Fruit fly (Drosophila melanogaster) whole organism, prepupa: ENCODE data around the gene Notum.

Source experiments
- Blimp-1 ChIP-seq: fragments of 200-800 bp; sonication (Bioruptor generic); optimal IDR thresholded peaks from 3 replicates; lab custom pipeline; 2017; ENCODE audit warnings: missing biosample characterization, missing genetic modification characterization, mild to moderate bottlenecking, moderate library complexity, missing genetic modification reagents
- CG10631 ChIP-seq: fragments of 200-800 bp; sonication (Bioruptor generic); optimal IDR thresholded peaks from 2 replicates; lab custom pipeline; 2016; ENCODE audit warnings: missing biosample characterization, missing genetic modification characterization
- CG10669 ChIP-seq: fragments of 200-800 bp; sonication (Bioruptor generic); optimal IDR thresholded peaks from 3 replicates; lab custom pipeline; 2018; ENCODE audit warnings: missing biosample characterization, mild to moderate bottlenecking, missing genetic modification characterization, moderate library complexity
- CG11762 ChIP-seq: fragments of 200-800 bp; sonication (Bioruptor generic); optimal IDR thresholded peaks from 3 replicates; lab custom pipeline; 2016; ENCODE audit warnings: missing biosample characterization, missing genetic modification characterization; ENCODE audit not compliant: insufficient read depth
- CG11902 ChIP-seq: fragments of 200-800 bp; sonication (Bioruptor generic); optimal IDR thresholded peaks from 3 replicates; lab custom pipeline; 2016; ENCODE audit warnings: missing biosample characterization, missing genetic modification characterization
- CG15336 ChIP-seq: fragments of 200-800 bp; sonication (Bioruptor generic); IDR thresholded peaks from 2 replicates; pipeline ENCODE4 v1.3.6; 2022; ENCODE audit warnings: missing biosample characterization, missing genetic modification characterization
- CG16779 ChIP-seq: fragments of 200-800 bp; sonication (Bioruptor generic); optimal IDR thresholded peaks from 3 replicates; lab custom pipeline; 2017; ENCODE audit warnings: missing biosample characterization, mild to moderate bottlenecking, missing genetic modification characterization
- CG3032 ChIP-seq: fragments of 200-800 bp; optimal IDR thresholded peaks from 2 replicates; lab custom pipeline; 2019; ENCODE audit warnings: missing biosample characterization, mild to moderate bottlenecking, missing genetic modification characterization, moderate library complexity
- CG31627 ChIP-seq: fragments of 200-800 bp; sonication (Bioruptor generic); optimal IDR thresholded peaks from 3 replicates; lab custom pipeline; 2016; ENCODE audit warnings: missing biosample characterization, missing genetic modification characterization
- CG32006 ChIP-seq: fragments of 200-800 bp; sonication (Bioruptor generic); optimal IDR thresholded peaks from 3 replicates; lab custom pipeline; 2017; ENCODE audit warnings: missing biosample characterization, mild to moderate bottlenecking, missing genetic modification characterization
- CG34406 ChIP-seq: fragments of 200-800 bp; sonication (Bioruptor generic); optimal IDR thresholded peaks from 3 replicates; lab custom pipeline; 2016; ENCODE audit warnings: missing biosample characterization, missing genetic modification characterization
- CG3919 ChIP-seq: fragments of 200-800 bp; sonication (Bioruptor generic); optimal IDR thresholded peaks from 3 replicates; lab custom pipeline; 2016; ENCODE audit warnings: missing biosample characterization, missing genetic modification characterization
- CG6163 ChIP-seq: fragments of 200-800 bp; sonication (Bioruptor generic); IDR thresholded peaks from 3 replicates; pipeline ENCODE4 v1.3.6; 2022; ENCODE audit warnings: missing biosample characterization, missing genetic modification characterization
- CG6276 ChIP-seq: fragments of 200-800 bp; sonication (Bioruptor generic); optimal IDR thresholded peaks from 2 replicates; lab custom pipeline; 2017; ENCODE audit warnings: missing biosample characterization, mild to moderate bottlenecking, missing genetic modification characterization
- CG6792 ChIP-seq: fragments of 200-800 bp; sonication (Bioruptor generic); optimal IDR thresholded peaks from 3 replicates; lab custom pipeline; 2016; ENCODE audit warnings: missing biosample characterization, missing genetic modification characterization
- CG6808 ChIP-seq: fragments of 200-800 bp; sonication (Bioruptor generic); optimal IDR thresholded peaks from 3 replicates; lab custom pipeline; 2017; ENCODE audit warnings: missing biosample characterization, missing genetic modification characterization, mild to moderate bottlenecking, moderate library complexity, missing genetic modification reagents
- CG6854 ChIP-seq: fragments of 200-800 bp; sonication (Bioruptor generic); optimal IDR thresholded peaks from 2 replicates; lab custom pipeline; 2017; ENCODE audit warnings: missing biosample characterization, mild to moderate bottlenecking, missing genetic modification characterization
- CG7368 ChIP-seq: fragments of 200-800 bp; sonication (Bioruptor generic); optimal IDR thresholded peaks from 3 replicates; lab custom pipeline; 2016; ENCODE audit warnings: missing biosample characterization, missing genetic modification characterization
- CG8119 ChIP-seq: fragments of 200-800 bp; sonication (Bioruptor generic); IDR thresholded peaks from 3 replicates; pipeline ENCODE4 v1.3.6; 2022; ENCODE audit warnings: missing biosample characterization, missing genetic modification characterization
- CG8319 ChIP-seq: fragments of 200-800 bp; sonication (Bioruptor generic); optimal IDR thresholded peaks from 3 replicates; lab custom pipeline; 2016; ENCODE audit warnings: missing biosample characterization, missing genetic modification characterization
- CG8632 ChIP-seq: fragments of 200-800 bp; sonication (Bioruptor generic); optimal IDR thresholded peaks from 3 replicates; lab custom pipeline; 2016; ENCODE audit warnings: missing biosample characterization, missing genetic modification characterization
- CG9139 ChIP-seq: fragments of 200-800 bp; sonication (Bioruptor generic); optimal IDR thresholded peaks from 3 replicates; lab custom pipeline; 2017; ENCODE audit warnings: missing biosample characterization, mild to moderate bottlenecking, missing genetic modification characterization
- Eip75B ChIP-seq: fragments of 200-800 bp; sonication (Bioruptor generic); optimal IDR thresholded peaks from 3 replicates; lab custom pipeline; 2016; ENCODE audit warnings: missing biosample characterization, missing genetic modification characterization
- Eip78C ChIP-seq: fragments of 200-800 bp; sonication (Bioruptor generic); peaks from one replicate; lab custom pipeline; 2016; ENCODE audit warnings: missing biosample characterization, missing genetic modification characterization
- Eip93F ChIP-seq: fragments of 200-800 bp; sonication (Bioruptor generic); optimal IDR thresholded peaks from 2 replicates; lab custom pipeline; 2016; ENCODE audit warnings: missing biosample characterization, mild to moderate bottlenecking, missing genetic modification characterization
- Ets21C ChIP-seq: fragments of 200-800 bp; sonication (Bioruptor generic); optimal IDR thresholded peaks from 3 replicates; lab custom pipeline; 2016; ENCODE audit warnings: missing biosample characterization, missing genetic modification characterization
- Ets96B ChIP-seq: fragments of 200-800 bp; optimal IDR thresholded peaks from 2 replicates; lab custom pipeline; 2019; ENCODE audit warnings: missing biosample characterization, mild to moderate bottlenecking, missing genetic modification characterization, moderate library complexity
- Gug ChIP-seq: fragments of 200-800 bp; sonication (Bioruptor generic); IDR thresholded peaks from 2 replicates; pipeline ENCODE4 v1.3.6; 2022; ENCODE audit warnings: missing biosample characterization, missing genetic modification characterization
- Hr39 ChIP-seq: fragments of 200-800 bp; sonication (Bioruptor generic); optimal IDR thresholded peaks from 2 replicates; lab custom pipeline; 2016; ENCODE audit warnings: missing biosample characterization, missing genetic modification characterization
- Hr4 ChIP-seq: fragments of 200-800 bp; sonication (Bioruptor generic); optimal IDR thresholded peaks from 3 replicates; lab custom pipeline; 2016; ENCODE audit warnings: missing biosample characterization, missing genetic modification characterization
- OdsH ChIP-seq: fragments of 200-800 bp; sonication (Bioruptor generic); optimal IDR thresholded peaks from 3 replicates; lab custom pipeline; 2016; ENCODE audit warnings: missing biosample characterization, missing genetic modification characterization
- Smox ChIP-seq: fragments of 200-800 bp; sonication (Bioruptor generic); optimal IDR thresholded peaks from 3 replicates; lab custom pipeline; 2016; ENCODE audit warnings: missing biosample characterization, missing genetic modification characterization
- Sox102F ChIP-seq: fragments of 200-800 bp; sonication (Bioruptor generic); optimal IDR thresholded peaks from 2 replicates; lab custom pipeline; 2016; ENCODE audit warnings: missing biosample characterization, mild to moderate bottlenecking, missing genetic modification characterization
- Sox14 ChIP-seq: fragments of 200-800 bp; sonication (Bioruptor generic); optimal IDR thresholded peaks from 3 replicates; lab custom pipeline; 2016; ENCODE audit warnings: missing biosample characterization, missing genetic modification characterization
- Sox15 ChIP-seq: fragments of 200-800 bp; sonication (Bioruptor generic); optimal IDR thresholded peaks from 3 replicates; lab custom pipeline; 2016; ENCODE audit warnings: missing biosample characterization, missing genetic modification characterization
- acj6 ChIP-seq: fragments of 200-800 bp; sonication (Bioruptor generic); optimal IDR thresholded peaks from 3 replicates; lab custom pipeline; 2016; ENCODE audit warnings: missing biosample characterization, missing genetic modification characterization
- cyc ChIP-seq: fragments of 200-800 bp; sonication (Bioruptor generic); optimal IDR thresholded peaks from 3 replicates; lab custom pipeline; 2016; ENCODE audit warnings: missing biosample characterization, missing genetic modification characterization
- dac ChIP-seq: fragments of 200-800 bp; sonication (Bioruptor generic); optimal IDR thresholded peaks from 2 replicates; lab custom pipeline; 2017; ENCODE audit warnings: missing biosample characterization, mild to moderate bottlenecking, missing genetic modification characterization
- dsx ChIP-seq: fragments of 200-800 bp; optimal IDR thresholded peaks from 3 replicates; lab custom pipeline; 2019; ENCODE audit warnings: missing biosample characterization, mild to moderate bottlenecking, missing genetic modification characterization, moderate library complexity; ENCODE audit not compliant: poor library complexity, severe bottlenecking
- eg ChIP-seq: fragments of 200-800 bp; sonication (Bioruptor generic); IDR thresholded peaks from 3 replicates; pipeline ENCODE4 v1.3.6; 2022; ENCODE audit warnings: missing biosample characterization, missing genetic modification characterization
- esn ChIP-seq: fragments of 200-800 bp; sonication (Bioruptor generic); optimal IDR thresholded peaks from 2 replicates; lab custom pipeline; 2016; ENCODE audit warnings: missing biosample characterization, mild to moderate bottlenecking, missing genetic modification characterization, moderate library complexity
- fd59A ChIP-seq: fragments of 200-800 bp; sonication (Bioruptor generic); optimal IDR thresholded peaks from 2 replicates; lab custom pipeline; 2017; ENCODE audit warnings: missing biosample characterization, mild to moderate bottlenecking, missing genetic modification characterization, missing genetic modification reagents
- fd85E ChIP-seq: fragments of 200-800 bp; sonication (Bioruptor generic); optimal IDR thresholded peaks from 3 replicates; lab custom pipeline; 2016; ENCODE audit warnings: missing biosample characterization, missing genetic modification characterization
- fkh ChIP-seq: fragments of 200-800 bp; sonication (Bioruptor generic); optimal IDR thresholded peaks from 3 replicates; lab custom pipeline; 2017; ENCODE audit warnings: missing biosample characterization, mild to moderate bottlenecking, missing genetic modification characterization, moderate library complexity
- lz ChIP-seq: fragments of 200-800 bp; sonication (Bioruptor generic); optimal IDR thresholded peaks from 3 replicates; lab custom pipeline; 2016; ENCODE audit warnings: missing biosample characterization, missing genetic modification characterization
- net ChIP-seq: fragments of 200-800 bp; sonication (Bioruptor generic); optimal IDR thresholded peaks from 3 replicates; lab custom pipeline; 2016; ENCODE audit warnings: missing biosample characterization, missing genetic modification characterization
- pdm3 ChIP-seq: fragments of 200-800 bp; sonication (Bioruptor generic); optimal IDR thresholded peaks from 3 replicates; lab custom pipeline; 2016; ENCODE audit warnings: missing biosample characterization, missing genetic modification characterization
- salr ChIP-seq, 2 experiments: fragments of 200-800 bp; sonication (Bioruptor generic); optimal IDR thresholded peaks; 3 replicates each; lab custom pipeline; 2016 to 2018; ENCODE audit warnings: missing biosample characterization in 2 of 2, missing genetic modification characterization in 2 of 2, mild to moderate bottlenecking in 1 of 2
- spab ChIP-seq: fragments of 200-800 bp; sonication (Bioruptor generic); optimal IDR thresholded peaks from 2 replicates; lab custom pipeline; 2017; ENCODE audit warnings: missing biosample characterization, mild to moderate bottlenecking, missing genetic modification characterization, missing genetic modification reagents
- svp ChIP-seq: fragments of 200-800 bp; sonication (Bioruptor generic); peaks from one replicate; lab custom pipeline; 2016; ENCODE audit warnings: missing biosample characterization, missing genetic modification characterization
- topi ChIP-seq: fragments of 200-800 bp; sonication (Bioruptor generic); optimal IDR thresholded peaks from 3 replicates; lab custom pipeline; 2016; ENCODE audit warnings: missing biosample characterization, missing genetic modification characterization

The Notum gene

dm6 chr3L:16021064-16021683, 2.1 kb upstream of the Notum start:
- TF ChIP-seq CG7368 (GFP tag; lab: Kevin White, UChicago) (peak; percentile 29), lz (GFP tag; lab: Kevin White, UChicago) (peak; percentile 35), CG6854 (no peak), CG11762 (no peak), CG8632 (GFP tag; lab: Kevin White, UChicago) (peak; percentile 25), CG31627 (peak; percentile 51), salr (GFP tag; optimal IDR thresholded peaks at IDR 0.05; lab: Kevin White, UChicago) (peak in 1 of 2 experiments; percentile 28), Eip78C (GFP tag; lab: Kevin White, UChicago) (peak; percentile 82), eg (GFP tag; lab: Robert Waterston, UW) (peak; percentile 53; the same call in 2 of the 3 replicates), CG6276 (peak; percentile 48), dac (GFP tag; lab: Kevin White, UChicago) (peak; percentile 23), CG10669 (GFP tag; lab: Kevin White, UChicago) (peak; percentile 43), Ets96B (tag; lab: Kevin White, UChicago) (peak; percentile 46), Eip75B (GFP tag; lab: Kevin White, UChicago) (peak; percentile 48), Hr4 (peak; percentile 70), CG15336 (GFP tag; lab: Robert Waterston, UW) (peak; percentile 36; the same call in 1 of the 2 replicates), CG3032 (peak; percentile 26), CG8319 (GFP tag; lab: Kevin White, UChicago) (peak; percentile 31), Gug (GFP tag; lab: Robert Waterston, UW) (no peak), CG32006 (GFP tag; lab: Kevin White, UChicago) (peak; percentile 80), CG6792 (peak; percentile 48), CG10631 (GFP tag; lab: Kevin White, UChicago) (peak; percentile 21), fd59A (GFP tag; lab: Kevin White, UChicago) (no peak), Ets21C (GFP tag; lab: Kevin White, UChicago) (no peak), CG3919 (peak; percentile 60), CG6163 (GFP tag; lab: Robert Waterston, UW) (peak; percentile 56; the same call in 2 of the 3 replicates), Eip93F (GFP tag; lab: Kevin White, UChicago) (no peak), Sox15 (GFP tag; lab: Kevin White, UChicago) (peak; percentile 0), CG9139 (GFP tag; lab: Kevin White, UChicago) (no peak), Sox14 (GFP tag; lab: Kevin White, UChicago) (peak; percentile 42), pdm3 (peak; percentile 58), CG11902 (GFP tag; lab: Kevin White, UChicago) (no peak), CG16779 (tag; lab: Kevin White, UChicago) (no peak), CG34406 (GFP tag; lab: Kevin White, UChicago) (peak; percentile 26), esn (GFP tag; lab: Kevin White, UChicago) (peak; percentile 64), fd85E (no peak), Smox (GFP tag; lab: Kevin White, UChicago) (peak; percentile 50), Sox102F (GFP tag; lab: Kevin White, UChicago) (peak; percentile 64), Blimp-1 (GFP tag; lab: Kevin White, UChicago) (no peak), OdsH (peak; percentile 59), Hr39 (GFP tag; lab: Kevin White, UChicago) (peak; percentile 50), fkh (GFP tag; lab: Kevin White, UChicago) (no peak), dsx (GFP tag; lab: Kevin White, UChicago) (peak; percentile 32), net (GFP tag; lab: Kevin White, UChicago) (peak; percentile 36), acj6 (GFP tag; lab: Kevin White, UChicago) (peak; percentile 45), topi (GFP tag; lab: Kevin White, UChicago) (peak; percentile 43), spab (GFP tag; lab: Kevin White, UChicago) (peak; percentile 2), CG8119 (GFP tag; lab: Robert Waterston, UW) (peak; percentile 48; the same call in 1 of the 3 replicates), CG6808 (no peak), cyc (GFP tag; lab: Kevin White, UChicago) (peak; percentile 50), svp (GFP tag; lab: Kevin White, UChicago) (peak; percentile 71)
